Worm (Caenorhabditis elegans) whole organism, L4 larva: ENCODE measurements around the gene K02E7.7.
A peak's percentile ranks its signal among the peaks of the same experiment; 100 is the strongest.

ENCODE experiments used
- D1046.2 ChIP-seq: fragments of 200-800 bp; sonication (Bioruptor generic); IDR thresholded peaks from 2 replicates; pipeline ENCODE4 v1.3.6; 2022; ENCODE audit warnings: missing genetic modification characterization, missing compliant biosample characterization
- Y48G9A.11 ChIP-seq: fragments of 200-800 bp; sonication (Bioruptor generic); IDR thresholded peaks from 2 replicates; pipeline ENCODE4 v1.3.6; 2022; ENCODE audit warnings: missing genetic modification reagents, missing genetic modification characterization, missing compliant biosample characterization
- Y75B8A.6 ChIP-seq: fragments of 200-800 bp; sonication (Bioruptor generic); IDR thresholded peaks from 2 replicates; pipeline ENCODE4 v1.3.6; 2022; ENCODE audit warnings: missing genetic modification reagents, missing genetic modification characterization, missing compliant biosample characterization
- ZK337.2 ChIP-seq: fragments of 200-800 bp; sonication (Bioruptor generic); IDR thresholded peaks from 2 replicates; pipeline ENCODE4 v1.3.6; 2022; ENCODE audit warnings: missing genetic modification reagents, missing genetic modification characterization, missing compliant biosample characterization
- ZK546.5 ChIP-seq, 2 experiments: sonication (generic microtip); optimal IDR thresholded peaks; 2 replicates each; lab custom pipeline; 2017; ENCODE audit warnings: missing biosample characterization in 2 of 2, missing genetic modification characterization in 2 of 2
- arid-1 ChIP-seq: fragments of 200-800 bp; sonication (Bioruptor generic); conservative IDR thresholded peaks from 2 replicates; pipeline ENCODE4 v1.3.6; 2022; ENCODE audit warnings: missing genetic modification reagents, missing genetic modification characterization, missing compliant biosample characterization
- attf-4 ChIP-seq: sonication (generic microtip); optimal IDR thresholded peaks from 3 replicates; lab custom pipeline; 2017; ENCODE audit warnings: missing biosample characterization, missing genetic modification characterization
- ceh-32 ChIP-seq: sonication (generic microtip); optimal IDR thresholded peaks from 2 replicates; lab custom pipeline; 2016; ENCODE audit warnings: mild to moderate bottlenecking, missing genetic modification characterization, missing compliant biosample characterization; ENCODE audit not compliant: poor library complexity
- ces-1 ChIP-seq: fragments of 150-350 bp; sonication (generic microtip); optimal IDR thresholded peaks from 4 replicates; lab custom pipeline; 2014; ENCODE audit warnings: missing biosample characterization, missing genetic modification reagents, missing genetic modification characterization
- ctbp-1 ChIP-seq: fragments of 200-800 bp; sonication (Bioruptor generic); IDR thresholded peaks from 2 replicates; pipeline ENCODE4 v1.3.6; 2022; ENCODE audit warnings: missing genetic modification reagents, missing genetic modification characterization, missing compliant biosample characterization
- daf-16 ChIP-seq, 3 experiments: sonication (generic microtip); optimal IDR thresholded peaks; 2 replicates each; lab custom pipeline; 2016 to 2017; ENCODE audit warnings: missing genetic modification characterization in 3 of 3, missing genetic modification reagents in 3 of 3, mild to moderate bottlenecking in 2 of 3, missing compliant biosample characterization in 2 of 3, missing biosample characterization in 1 of 3, moderate library complexity in 1 of 3
- daf-19 ChIP-seq: fragments of 200-800 bp; sonication (Bioruptor generic); conservative IDR thresholded peaks from 2 replicates; pipeline ENCODE4 v1.3.6; 2022; ENCODE audit warnings: missing genetic modification characterization, missing compliant biosample characterization
- dmd-9 ChIP-seq: fragments of 200-800 bp; sonication (Bioruptor generic); IDR thresholded peaks from 2 replicates; pipeline ENCODE4 v1.3.6; 2022; ENCODE audit warnings: missing genetic modification reagents, missing genetic modification characterization, missing compliant biosample characterization
- dpl-1 ChIP-seq: fragments of 150-350 bp; optimal IDR thresholded peaks from 2 replicates; lab custom pipeline; 2014; ENCODE audit warnings: missing biosample characterization, missing genetic modification reagents, missing genetic modification characterization
- dve-1 ChIP-seq: sonication (generic microtip); optimal IDR thresholded peaks from 2 replicates; lab custom pipeline; 2017; ENCODE audit warnings: antibody characterized with exemption, mild to moderate bottlenecking, missing genetic modification characterization, missing compliant biosample characterization; ENCODE audit not compliant: insufficient read depth
- egl-27 ChIP-seq: sonication (generic microtip); optimal IDR thresholded peaks from 3 replicates; lab custom pipeline; 2017; ENCODE audit warnings: missing biosample characterization, missing genetic modification reagents, missing genetic modification characterization
- hif-1 ChIP-seq, 2 experiments: sonication (generic microtip); optimal IDR thresholded peaks; 2 replicates each; lab custom pipeline; 2016 to 2017; ENCODE audit warnings: missing compliant biosample characterization in 2 of 2, missing genetic modification characterization in 2 of 2, missing genetic modification reagents in 2 of 2, missing genotype in 2 of 2, mild to moderate bottlenecking in 1 of 2
- jun-1 ChIP-seq: fragments of 150-350 bp; optimal IDR thresholded peaks from 2 replicates; lab custom pipeline; 2014; ENCODE audit warnings: missing biosample characterization, missing genetic modification reagents, missing genetic modification characterization
- lin-1 ChIP-seq: fragments of 200-800 bp; sonication (Bioruptor generic); IDR thresholded peaks from 2 replicates; pipeline ENCODE4 v1.3.6; 2022; ENCODE audit warnings: missing genetic modification reagents, missing genetic modification characterization, missing compliant biosample characterization
- lin-15B ChIP-seq: fragments of 150-350 bp; sonication (generic microtip); optimal IDR thresholded peaks from 3 replicates; lab custom pipeline; 2014; ENCODE audit warnings: missing biosample characterization, missing genetic modification characterization
- lin-29 ChIP-seq: fragments of 200-800 bp; sonication (Bioruptor generic); IDR thresholded peaks from 2 replicates; pipeline ENCODE4 v1.3.6; 2022; ENCODE audit warnings: missing genetic modification reagents, missing genetic modification characterization, missing compliant biosample characterization
- lin-38 ChIP-seq: fragments of 200-800 bp; sonication (Bioruptor generic); IDR thresholded peaks from 2 replicates; pipeline ENCODE4 v1.3.6; 2022; ENCODE audit warnings: missing genetic modification reagents, missing genetic modification characterization, missing compliant biosample characterization
- madf-5 ChIP-seq, 2 experiments: fragments of 200-800 bp; sonication (Bioruptor generic); IDR thresholded peaks; 2 replicates each; pipeline ENCODE4 v1.3.6; 2022; ENCODE audit warnings: missing compliant biosample characterization in 2 of 2, missing genetic modification characterization in 2 of 2
- mes-2 ChIP-seq: sonication (generic microtip); optimal IDR thresholded peaks from 2 replicates; lab custom pipeline; 2016; ENCODE audit warnings: missing genotype, mild to moderate bottlenecking, missing genetic modification characterization, missing compliant biosample characterization; ENCODE audit not compliant: poor library complexity, severe bottlenecking
- mxl-2 ChIP-seq: fragments of 200-800 bp; sonication (Bioruptor generic); conservative IDR thresholded peaks from 2 replicates; pipeline ENCODE4 v1.3.6; 2022; ENCODE audit warnings: missing genetic modification reagents, missing genetic modification characterization, missing compliant biosample characterization
- nhr-6 ChIP-seq: fragments of 150-350 bp; optimal IDR thresholded peaks from 2 replicates; lab custom pipeline; 2014; ENCODE audit warnings: missing biosample characterization, missing genetic modification characterization
- nhr-76 ChIP-seq: fragments of 150-350 bp; optimal IDR thresholded peaks from 2 replicates; lab custom pipeline; 2014; ENCODE audit warnings: missing biosample characterization, missing genetic modification characterization
- nhr-77 ChIP-seq: fragments of 150-350 bp; optimal IDR thresholded peaks from 2 replicates; lab custom pipeline; 2014; ENCODE audit warnings: missing biosample characterization, missing genetic modification characterization
- rbr-2 ChIP-seq: sonication (generic microtip); optimal IDR thresholded peaks from 2 replicates; lab custom pipeline; 2016; ENCODE audit warnings: missing genotype, missing genetic modification characterization, missing compliant biosample characterization
- snpc-1.2 ChIP-seq: fragments of 200-800 bp; sonication (Bioruptor generic); IDR thresholded peaks from 2 replicates; pipeline ENCODE4 v1.3.6; 2022; ENCODE audit warnings: missing genetic modification reagents, missing genetic modification characterization, missing compliant biosample characterization
- tag-97 ChIP-seq: fragments of 200-800 bp; sonication (Bioruptor generic); IDR thresholded peaks from 2 replicates; pipeline ENCODE4 v1.3.6; 2022; ENCODE audit warnings: missing genetic modification characterization, missing compliant biosample characterization
- tra-1 ChIP-seq: fragments of 200-800 bp; sonication (Bioruptor generic); IDR thresholded peaks from 2 replicates; pipeline ENCODE4 v1.3.6; 2022; ENCODE audit warnings: missing genetic modification reagents, missing genetic modification characterization, missing compliant biosample characterization
- unc-130 ChIP-seq: sonication (generic microtip); optimal IDR thresholded peaks from 2 replicates; lab custom pipeline; 2016; ENCODE audit warnings: missing genetic modification reagents, missing genetic modification characterization, missing compliant biosample characterization
- vab-7 ChIP-seq: fragments of 200-800 bp; sonication (Bioruptor generic); IDR thresholded peaks from 2 replicates; pipeline ENCODE4 v1.3.6; 2022; ENCODE audit warnings: missing genetic modification reagents, missing genetic modification characterization, missing compliant biosample characterization
- zfp-2 ChIP-seq: sonication (generic microtip); optimal IDR thresholded peaks from 2 replicates; lab custom pipeline; 2016; ENCODE audit warnings: mild to moderate bottlenecking, missing genetic modification characterization, missing compliant biosample characterization
- zfp-3 ChIP-seq: fragments of 200-800 bp; sonication (Bioruptor generic); conservative IDR thresholded peaks from 2 replicates; pipeline ENCODE4 v1.3.6; 2022; ENCODE audit warnings: missing genetic modification reagents, missing genetic modification characterization, missing compliant biosample characterization
- zip-2 ChIP-seq: fragments of 150-350 bp; optimal IDR thresholded peaks from 2 replicates; lab custom pipeline; 2014; ENCODE audit warnings: missing biosample characterization, missing genetic modification characterization

Gene K02E7.7

DNA sequence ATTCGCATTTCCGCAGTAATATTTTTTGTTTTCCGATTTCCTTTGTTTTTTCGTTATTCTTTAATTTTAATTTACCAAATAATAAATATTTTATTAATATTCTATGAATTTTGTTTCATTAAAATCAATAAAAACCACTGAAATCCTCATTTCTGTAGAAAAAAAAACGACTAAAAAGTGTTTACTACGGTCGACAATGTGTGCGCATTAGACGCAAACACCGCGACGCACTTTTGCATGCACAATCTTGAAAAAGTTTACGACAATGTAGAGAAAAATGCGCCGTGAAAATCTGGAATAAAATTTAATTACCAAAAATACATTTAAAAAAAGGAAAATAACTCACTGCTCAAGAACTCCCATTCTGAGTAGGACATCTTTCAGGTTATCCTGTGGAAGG lies 16.6 kb downstream of the K02E7.7 start:
- TF ChIP-seq ZK546.5 (tag; optimal IDR thresholded peaks at IDR 0.05; lab: Kevin White, UChicago), result no peak
- TF ChIP-seq lin-38 (GFP tag; lab: Robert Waterston, UW), result no peak
- no peak for TF ChIP-seq attf-4
- no peak for TF ChIP-seq nhr-76 (tag; lab: Kevin White, UChicago)
- TF ChIP-seq jun-1, result no peak
- TF ChIP-seq ces-1, result no peak
- TF ChIP-seq D1046.2 (GFP tag; lab: Robert Waterston, UW), result no peak
- no peak for TF ChIP-seq nhr-6 (tag; lab: Kevin White, UChicago)
- TF ChIP-seq daf-16 (GFP tag; optimal IDR thresholded peaks at IDR 0.05; lab: Kevin White, UChicago), result no peak
- no peak for TF ChIP-seq daf-16 (tag; optimal IDR thresholded peaks at IDR 0.05; lab: Kevin White, UChicago)
- no peak for TF ChIP-seq zfp-3
- TF ChIP-seq zip-2 (tag; lab: Kevin White, UChicago), result no peak
- TF ChIP-seq vab-7 (GFP tag; lab: Robert Waterston, UW), result no peak
- TF ChIP-seq lin-1 (GFP tag; lab: Robert Waterston, UW), result no peak
- TF ChIP-seq mes-2 (tag; lab: Kevin White, UChicago), result no peak

- TF ChIP-seq hif-1 (tag; optimal IDR thresholded peaks at IDR 0.05; lab: Kevin White, UChicago) (no peak), mxl-2 (no peak), tra-1 (GFP tag; lab: Robert Waterston, UW) (no peak), zip-2 (tag; lab: Kevin White, UChicago) (no peak), rbr-2 (tag; lab: Kevin White, UChicago) (no peak), lin-15B (tag; lab: Kevin White, UChicago) (no peak), ZK337.2 (GFP tag; lab: Robert Waterston, UW) (no peak), mes-2 (tag; lab: Kevin White, UChicago) (no peak), arid-1 (GFP tag; lab: Robert Waterston, UW) (no peak), nhr-77 (tag; lab: Kevin White, UChicago) (no peak)
Measured at ce11 chrII:1072106-1072505, 17.3 kb downstream of the K02E7.7 start, which contains the start of gene K02E7.4. Gene K02E7.4, plus strand, starts transcription at chrII:1072406.

ce11 chrII:1075424-1075823 lies 20.6 kb downstream of the K02E7.7 start, which contains the start of gene K02E7.11:
Gene K02E7.11, minus strand, starts transcription at chrII:1075524.
- TF ChIP-seq madf-5 (GFP tag; IDR thresholded peaks at IDR 0.05; lab: Robert Waterston, UW), result no peak
- peak; percentile 33 for TF ChIP-seq zfp-2 (tag; lab: Kevin White, UChicago)
- TF ChIP-seq, all 104 proteins: peak for 1

DNA sequence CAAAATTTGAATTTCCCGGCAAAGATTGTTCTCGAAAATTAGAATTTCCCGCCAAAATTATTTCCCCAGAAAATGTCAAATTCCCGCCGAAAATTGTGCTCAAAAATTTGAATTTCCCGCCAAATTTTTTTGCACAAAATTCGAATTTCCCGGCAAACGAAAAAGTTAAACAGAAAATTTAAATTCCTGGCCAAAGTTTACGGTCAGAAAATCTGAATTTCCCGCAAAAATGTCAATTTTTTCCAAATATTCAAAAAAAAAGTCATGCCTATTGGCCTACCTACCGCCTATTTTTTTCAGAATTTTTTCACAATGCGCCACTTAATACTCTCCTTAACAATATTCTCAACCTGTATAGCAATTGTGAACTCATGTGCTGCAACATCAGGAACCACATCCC lies 28.0 kb downstream of the K02E7.7 start, which contains the start of gene K02E7.1:
Gene K02E7.1, plus strand, starts transcription at position 301 of the 400 bp plus-strand sequence.
- TF ChIP-seq egl-27 (tag; lab: Kevin White, UChicago), result no peak
- TF ChIP-seq daf-19 (GFP tag; lab: Robert Waterston, UW), result no peak
- TF ChIP-seq dmd-9, result no peak
- TF ChIP-seq lin-29 (GFP tag; lab: Robert Waterston, UW), result no peak
- TF ChIP-seq tag-97, result no peak
- TF ChIP-seq dpl-1 (GFP tag; lab: Kevin White, UChicago), result no peak
- no peak for TF ChIP-seq Y48G9A.11 (GFP tag; lab: Robert Waterston, UW)
- no peak for TF ChIP-seq dve-1 (tag; lab: Kevin White, UChicago)
- no peak for TF ChIP-seq snpc-1.2 (GFP tag; lab: Robert Waterston, UW)
- no peak for TF ChIP-seq unc-130 (GFP tag; lab: Kevin White, UChicago)
- no peak for TF ChIP-seq nhr-77 (tag; lab: Kevin White, UChicago)
- no peak for TF ChIP-seq Y75B8A.6 (GFP tag; lab: Robert Waterston, UW)
- no peak for TF ChIP-seq ctbp-1 (GFP tag; lab: Robert Waterston, UW)
- TF ChIP-seq ceh-32 (tag; lab: Kevin White, UChicago), result no peak
